Worm (Caenorhabditis elegans): ENCODE results near the gene C45B2.2.

C45B2.2 gene

DNA sequence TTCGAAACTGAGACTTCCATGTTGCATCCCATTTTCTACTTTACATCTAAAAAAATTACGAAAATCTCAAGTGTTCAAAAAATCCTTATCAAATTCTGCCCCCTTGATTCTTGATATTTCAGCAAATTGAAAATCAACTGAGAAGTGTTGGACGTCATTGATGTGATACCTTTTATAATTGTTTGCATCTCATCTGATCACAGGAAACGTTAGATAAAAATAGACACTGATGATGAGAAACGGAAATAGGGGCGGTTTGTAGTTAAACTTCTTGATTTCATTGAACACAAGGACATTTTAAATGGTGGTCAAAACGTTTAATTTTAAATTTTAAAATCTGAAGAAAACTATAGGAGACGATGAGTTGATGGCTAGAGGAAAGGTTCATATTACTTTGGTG lies 44.2 kb downstream of the C45B2.2 start:
- TF ChIP-seq hmg-4 (GFP tag; optimal IDR thresholded peaks at IDR 0.05), result no peak
- TF ChIP-seq tra-4 (tag; optimal IDR thresholded peaks at IDR 0.05), result no peak
- TF ChIP-seq tbx-37 (GFP tag; conservative IDR thresholded peaks at IDR 0.05), result no peak
- no peak for TF ChIP-seq ceh-13 (GFP tag; optimal IDR thresholded peaks at IDR 0.05)
- TF ChIP-seq hmbx-1 (tag; optimal IDR thresholded peaks at IDR 0.05), result no peak
- TF ChIP-seq pes-1 (GFP tag; IDR thresholded peaks at IDR 0.05), result no peak

DNA sequence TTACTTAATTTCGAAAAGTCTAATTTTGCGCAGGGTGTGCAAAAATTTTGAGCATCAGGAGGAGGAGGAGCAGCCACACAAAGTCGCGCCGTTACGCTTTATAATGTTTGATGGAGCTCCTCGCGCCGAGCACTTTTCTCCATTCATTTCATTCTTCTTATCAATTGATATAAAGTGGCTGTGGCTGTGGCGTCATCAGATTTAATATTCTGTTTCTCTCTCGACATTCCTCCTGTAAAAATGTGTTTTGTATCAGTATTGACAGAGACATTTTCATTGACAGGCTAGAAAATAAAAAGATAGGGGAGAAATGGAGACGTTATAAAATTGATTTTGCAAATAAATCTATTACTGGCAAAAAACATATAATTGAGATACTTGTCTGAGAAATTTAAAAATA lies 44.7 kb downstream of the C45B2.2 start:
- TF ChIP-seq tra-4 (tag; optimal IDR thresholded peaks at IDR 0.05) (no peak), ceh-36 (tag; optimal IDR thresholded peaks at IDR 0.05) (no peak), ama-1 (optimal IDR thresholded peaks at IDR 0.05) (no peak), aly-1 (tag; optimal IDR thresholded peaks at IDR 0.05) (no peak), ets-7 (tag; optimal IDR thresholded peaks at IDR 0.05) (no peak), pes-1 (GFP tag; IDR thresholded peaks at IDR 0.05) (no peak), ceh-13 (GFP tag; optimal IDR thresholded peaks at IDR 0.05) (no peak), tbx-11 (GFP tag; IDR thresholded peaks at IDR 0.05) (no peak), F13C5.2 (tag; optimal IDR thresholded peaks at IDR 0.05) (no peak), B0310.2 (tag; optimal IDR thresholded peaks at IDR 0.05) (no peak), hmg-4 (GFP tag; optimal IDR thresholded peaks at IDR 0.05) (no peak), hnd-1 (tag; optimal IDR thresholded peaks at IDR 0.05) (no peak), sea-1 (GFP tag; conservative IDR thresholded peaks at IDR 0.05) (no peak), hmbx-1 (tag; optimal IDR thresholded peaks at IDR 0.05) (no peak), flt-1 (GFP tag; IDR thresholded peaks at IDR 0.05) (no peak), scrt-1 (GFP tag; IDR thresholded peaks at IDR 0.05) (no peak)

DNA sequence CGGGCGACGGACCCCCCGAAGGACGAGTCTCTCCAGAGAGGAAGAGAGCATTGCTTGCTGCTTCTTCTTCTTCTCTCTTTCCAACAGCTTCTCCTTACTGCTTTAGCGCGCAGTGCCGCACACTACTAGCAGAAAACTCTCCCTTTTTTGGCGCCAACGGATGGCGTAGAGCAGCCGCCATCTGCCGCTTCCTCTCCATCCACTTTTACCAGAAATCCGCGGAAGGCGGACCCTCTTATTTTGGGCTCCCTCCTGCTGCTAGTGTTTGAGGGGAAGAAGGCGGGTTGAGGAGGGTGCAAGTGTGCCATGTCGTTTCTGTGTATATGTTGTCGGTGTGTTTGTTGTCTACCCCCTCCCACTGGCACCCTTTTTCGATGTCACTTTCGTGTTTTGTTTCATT lies 49.9 kb downstream of the C45B2.2 start:
- TF ChIP-seq hmg-4 (GFP tag; optimal IDR thresholded peaks at IDR 0.05) (peak; percentile 35), ets-7 (tag; optimal IDR thresholded peaks at IDR 0.05) (no peak), F13C5.2 (tag; optimal IDR thresholded peaks at IDR 0.05) (peak; percentile 37)

Measured in whole organism, early embryonic.